Worm (Caenorhabditis elegans) whole organism, young adult: ENCODE measurements around the gene ZK809.5.

Experiments used
- B0019.2 ChIP-seq: fragments of 200-800 bp; sonication (Bioruptor generic); conservative IDR thresholded peaks from 2 replicates; pipeline ENCODE4 v1.3.6; 2022; ENCODE audit warnings: missing genetic modification reagents, missing genetic modification characterization, missing compliant biosample characterization
- B0035.1 ChIP-seq: sonication (generic microtip); optimal IDR thresholded peaks from 2 replicates; lab custom pipeline; 2016; ENCODE audit warnings: missing genetic modification characterization, mild to moderate bottlenecking, missing compliant biosample characterization, missing genotype, missing genetic modification reagents
- B0336.3 ChIP-seq: fragments of 200-800 bp; sonication (Bioruptor generic); IDR thresholded peaks from 2 replicates; pipeline ENCODE4 v1.3.6; 2022; ENCODE audit warnings: missing genetic modification characterization, missing compliant biosample characterization
- F33H1.4 ChIP-seq: fragments of 200-800 bp; sonication (Bioruptor generic); IDR thresholded peaks from 2 replicates; pipeline ENCODE4 v1.3.6; 2022; ENCODE audit warnings: missing genetic modification reagents, missing genetic modification characterization, missing compliant biosample characterization
- F39B2.1 ChIP-seq: fragments of 200-800 bp; sonication (Bioruptor generic); IDR thresholded peaks from 2 replicates; pipeline ENCODE4 v1.3.6; 2022; ENCODE audit warnings: missing genetic modification reagents, missing genetic modification characterization, missing compliant biosample characterization
- F55B11.4 ChIP-seq: sonication (generic microtip); optimal IDR thresholded peaks from 2 replicates; lab custom pipeline; 2016; ENCODE audit warnings: missing compliant biosample characterization, missing genetic modification characterization, borderline replicate concordance; ENCODE audit not compliant: insufficient read depth
- K12H6.12 ChIP-seq: fragments of 200-800 bp; sonication (Bioruptor generic); optimal IDR thresholded peaks from 2 replicates; lab custom pipeline; 2018; ENCODE audit warnings: mild to moderate bottlenecking, missing genetic modification characterization, missing compliant biosample characterization
- T07F8.4 ChIP-seq: sonication (generic microtip); optimal IDR thresholded peaks from 2 replicates; lab custom pipeline; 2016; ENCODE audit warnings: mild to moderate bottlenecking, missing genetic modification characterization, moderate library complexity, missing compliant biosample characterization
- Y53F4B.3 ChIP-seq: fragments of 200-800 bp; sonication (Bioruptor generic); IDR thresholded peaks from 2 replicates; pipeline ENCODE4 v1.3.6; 2022; ENCODE audit warnings: missing genetic modification reagents, missing genetic modification characterization, missing compliant biosample characterization
- Y79H2A.3 ChIP-seq: fragments of 200-800 bp; sonication (Bioruptor generic); conservative IDR thresholded peaks from 2 replicates; pipeline ENCODE4 v1.3.6; 2022; ENCODE audit warnings: missing genetic modification reagents, missing genetic modification characterization, missing compliant biosample characterization
- Y95B8A.8 ChIP-seq: fragments of 200-800 bp; sonication (Bioruptor generic); IDR thresholded peaks from 2 replicates; pipeline ENCODE4 v1.3.6; 2022; ENCODE audit warnings: missing genetic modification reagents, missing genetic modification characterization, missing compliant biosample characterization
- ZK185.1 ChIP-seq: sonication (generic microtip); optimal IDR thresholded peaks from 2 replicates; lab custom pipeline; 2016; ENCODE audit warnings: mild to moderate bottlenecking, missing genetic modification characterization, missing compliant biosample characterization; ENCODE audit not compliant: poor library complexity, severe bottlenecking
- aptf-3 ChIP-seq: fragments of 200-800 bp; sonication (Bioruptor generic); IDR thresholded peaks from 2 replicates; pipeline ENCODE4 v1.3.6; 2022; ENCODE audit warnings: missing genetic modification characterization, missing compliant biosample characterization
- atf-7 ChIP-seq: sonication (generic microtip); optimal IDR thresholded peaks from 2 replicates; lab custom pipeline; 2017; ENCODE audit warnings: mild to moderate bottlenecking, missing genetic modification characterization, missing compliant biosample characterization
- athp-1 ChIP-seq: sonication (generic microtip); optimal IDR thresholded peaks from 2 replicates; lab custom pipeline; 2017; ENCODE audit warnings: mild to moderate bottlenecking, missing genetic modification characterization, missing compliant biosample characterization
- bed-2 ChIP-seq: fragments of 200-800 bp; sonication (Bioruptor generic); IDR thresholded peaks from 2 replicates; pipeline ENCODE4 v1.3.6; 2022; ENCODE audit warnings: missing genetic modification reagents, missing genetic modification characterization, missing compliant biosample characterization
- ccch-3 ChIP-seq: fragments of 200-800 bp; sonication (Bioruptor generic); optimal IDR thresholded peaks from 2 replicates; lab custom pipeline; 2018; ENCODE audit warnings: mild to moderate bottlenecking, missing genetic modification characterization, missing compliant biosample characterization
- cebp-2 ChIP-seq: fragments of 200-800 bp; sonication (Bioruptor generic); IDR thresholded peaks from 2 replicates; pipeline ENCODE4 v1.3.6; 2022; ENCODE audit warnings: missing genetic modification characterization, missing compliant biosample characterization
- ceh-91 ChIP-seq: fragments of 200-800 bp; sonication (Bioruptor generic); IDR thresholded peaks from 2 replicates; pipeline ENCODE4 v1.3.6; 2022; ENCODE audit warnings: missing genetic modification reagents, missing genetic modification characterization, missing compliant biosample characterization
- fkh-3 ChIP-seq: sonication (generic microtip); optimal IDR thresholded peaks from 2 replicates; lab custom pipeline; 2016; ENCODE audit warnings: mild to moderate bottlenecking, missing genetic modification characterization, missing compliant biosample characterization
- gei-17 ChIP-seq: fragments of 200-800 bp; sonication (Bioruptor generic); optimal IDR thresholded peaks from 2 replicates; lab custom pipeline; 2018; ENCODE audit warnings: mild to moderate bottlenecking, missing genetic modification characterization, missing compliant biosample characterization
- hlh-12 ChIP-seq: sonication (generic microtip); optimal IDR thresholded peaks from 2 replicates; lab custom pipeline; 2016; ENCODE audit warnings: missing genetic modification characterization, missing compliant biosample characterization
- hmg-20 ChIP-seq: fragments of 200-800 bp; sonication (Bioruptor generic); IDR thresholded peaks from 2 replicates; pipeline ENCODE4 v1.3.6; 2022; ENCODE audit warnings: missing genetic modification reagents, missing genetic modification characterization, missing compliant biosample characterization
- lin-40 ChIP-seq: sonication (generic microtip); optimal IDR thresholded peaks from 2 replicates; lab custom pipeline; 2016; ENCODE audit warnings: missing genetic modification characterization, mild to moderate bottlenecking, missing compliant biosample characterization, missing genotype, missing genetic modification reagents
- mcd-1 ChIP-seq: fragments of 200-800 bp; sonication (Bioruptor generic); IDR thresholded peaks from 2 replicates; pipeline ENCODE4 v1.3.6; 2022; ENCODE audit warnings: missing genetic modification reagents, missing genetic modification characterization, missing compliant biosample characterization
- nfya-2 ChIP-seq: fragments of 200-800 bp; sonication (Bioruptor generic); IDR thresholded peaks from 2 replicates; pipeline ENCODE4 v1.3.6; 2022; ENCODE audit warnings: missing genetic modification reagents, missing genetic modification characterization, missing compliant biosample characterization
- nfyb-1 ChIP-seq: fragments of 200-800 bp; sonication (Bioruptor generic); IDR thresholded peaks from 2 replicates; pipeline ENCODE4 v1.3.6; 2022; ENCODE audit warnings: missing genetic modification reagents, missing genetic modification characterization, missing compliant biosample characterization
- nhr-120 ChIP-seq: fragments of 200-800 bp; sonication (Bioruptor generic); IDR thresholded peaks from 2 replicates; pipeline ENCODE4 v1.3.6; 2022; ENCODE audit warnings: missing genetic modification characterization, missing compliant biosample characterization
- nhr-179 ChIP-seq: sonication (generic microtip); optimal IDR thresholded peaks from 2 replicates; lab custom pipeline; 2016; ENCODE audit warnings: mild to moderate bottlenecking, missing genetic modification characterization, missing compliant biosample characterization
- nhr-27 ChIP-seq: fragments of 200-800 bp; sonication (Bioruptor generic); optimal IDR thresholded peaks from 2 replicates; lab custom pipeline; 2018; ENCODE audit warnings: mild to moderate bottlenecking, missing genetic modification characterization, moderate library complexity, missing compliant biosample characterization
- nhr-80 ChIP-seq: sonication (generic microtip); optimal IDR thresholded peaks from 2 replicates; lab custom pipeline; 2016; ENCODE audit warnings: missing genetic modification characterization, missing compliant biosample characterization
- pha-4 ChIP-seq: fragments of 150-350 bp; sonication (generic microtip); optimal IDR thresholded peaks from 2 replicates; lab custom pipeline; 2014; ENCODE audit warnings: missing biosample characterization, missing genetic modification reagents, missing genetic modification characterization
- rcor-1 ChIP-seq: fragments of 200-800 bp; sonication (Bioruptor generic); IDR thresholded peaks from 2 replicates; pipeline ENCODE4 v1.3.6; 2022; ENCODE audit warnings: missing genetic modification reagents, missing genetic modification characterization, missing compliant biosample characterization
- rec-8 ChIP-seq, 2 experiments: sonication (generic microtip); optimal IDR thresholded peaks; 2 replicates each; lab custom pipeline; 2016; ENCODE audit warnings: mild to moderate bottlenecking in 2 of 2, missing genetic modification characterization in 2 of 2, missing genetic modification reagents in 2 of 2, missing genotype in 2 of 2, missing biosample characterization in 1 of 2, missing compliant biosample characterization in 1 of 2, moderate library complexity in 1 of 2
- rpc-1 ChIP-seq, 2 experiments: fragments of 150-350 bp in 1 of 2; sonication (generic microtip) in 1 of 2; optimal IDR thresholded peaks; 2 replicates each; lab custom pipeline; 2014 to 2018; ENCODE audit warnings: missing biosample characterization in 1 of 2, missing genetic modification characterization in 1 of 2, missing genetic modification reagents in 1 of 2, missing genotype in 1 of 2
- snpc-1.1 ChIP-seq: sonication (generic microtip); optimal IDR thresholded peaks from 2 replicates; lab custom pipeline; 2017; ENCODE audit warnings: missing genetic modification characterization, mild to moderate bottlenecking, missing compliant biosample characterization, antibody characterized with exemption, moderate library complexity, missing genotype, missing genetic modification reagents; ENCODE audit not compliant: insufficient read depth
- snpc-1.3 ChIP-seq: sonication (generic microtip); optimal IDR thresholded peaks from 2 replicates; lab custom pipeline; 2017; ENCODE audit warnings: missing genetic modification characterization, mild to moderate bottlenecking, missing compliant biosample characterization, antibody characterized with exemption, moderate library complexity, missing genotype, missing genetic modification reagents; ENCODE audit not compliant: insufficient read depth
- snpc-4 ChIP-seq, 5 experiments: fragments of 150-350 bp in 1 of 5; sonication (generic microtip) in 4 of 5; optimal IDR thresholded peaks; 2 replicates each; lab custom pipeline; 2014 to 2018; ENCODE audit warnings: missing genetic modification characterization in 5 of 5, missing biosample characterization in 3 of 5, antibody characterized with exemption in 2 of 5, mild to moderate bottlenecking in 2 of 5, missing compliant biosample characterization in 2 of 5, missing genotype in 2 of 5, moderate library complexity in 2 of 5, missing genetic modification reagents in 1 of 5
- somi-1 ChIP-seq: fragments of 200-800 bp; sonication (Bioruptor generic); optimal IDR thresholded peaks from 2 replicates; lab custom pipeline; 2018; ENCODE audit warnings: mild to moderate bottlenecking, missing genetic modification characterization, missing compliant biosample characterization
- tlf-1 ChIP-seq: fragments of 200-800 bp; sonication (Bioruptor generic); optimal IDR thresholded peaks from 2 replicates; lab custom pipeline; 2018; ENCODE audit warnings: mild to moderate bottlenecking, missing genetic modification characterization, missing compliant biosample characterization
- unc-130 ChIP-seq: sonication (generic microtip); optimal IDR thresholded peaks from 2 replicates; lab custom pipeline; 2016; ENCODE audit warnings: missing genetic modification reagents, missing genetic modification characterization, missing compliant biosample characterization
- zfh-2 ChIP-seq: fragments of 200-800 bp; sonication (Bioruptor generic); conservative IDR thresholded peaks from 2 replicates; pipeline ENCODE4 v1.3.6; 2022; ENCODE audit warnings: missing genetic modification reagents, missing genetic modification characterization, missing compliant biosample characterization
- ztf-6 ChIP-seq: fragments of 200-800 bp; sonication (Bioruptor generic); IDR thresholded peaks from 2 replicates; pipeline ENCODE4 v1.3.6; 2022; ENCODE audit warnings: missing genetic modification reagents, missing genetic modification characterization, missing compliant biosample characterization

The ZK809.5 gene

ce11 chrIV:11700100-11700499 lies 43.6 kb downstream of the ZK809.5 start:
- no peak for TF ChIP-seq Y95B8A.8 (GFP tag; lab: Robert Waterston, UW)
- TF ChIP-seq Y53F4B.3 (GFP tag; lab: Robert Waterston, UW) = no peak
- TF ChIP-seq hlh-12 (tag; lab: Kevin White, UChicago) = no peak
- no peak for TF ChIP-seq rec-8 (tag; optimal IDR thresholded peaks at IDR 0.05; lab: Kevin White, UChicago)
- TF ChIP-seq Y79H2A.3 = no peak
- no peak for TF ChIP-seq ccch-3
- no peak for TF ChIP-seq bed-2 (GFP tag; lab: Robert Waterston, UW)
- TF ChIP-seq atf-7 = no peak
- no peak for TF ChIP-seq pha-4 (tag; lab: Kevin White, UChicago)
- TF ChIP-seq snpc-1.1 = no peak
- TF ChIP-seq nfya-2 (GFP tag; lab: Robert Waterston, UW) = no peak

ce11 chrIV:11700752-11701151 lies 44.2 kb downstream of the ZK809.5 start, which contains the start of gene dpy-20:
dpy-20 (minus strand) TSS chrIV:11700852.
- no peak for TF ChIP-seq rcor-1 (GFP tag; lab: Robert Waterston, UW)
- no peak for TF ChIP-seq Y79H2A.3
- TF ChIP-seq nhr-80 (tag; lab: Kevin White, UChicago) = no peak

- no peak for TF ChIP-seq ZK185.1 (tag; lab: Kevin White, UChicago)
- no peak for TF ChIP-seq gei-17 (GFP tag; lab: Kevin White, UChicago)
- no peak for TF ChIP-seq nhr-80 (tag; lab: Kevin White, UChicago)
- TF ChIP-seq athp-1 = no peak
- TF ChIP-seq B0035.1 = no peak
- no peak for TF ChIP-seq lin-40 (tag; lab: Kevin White, UChicago)
- no peak for TF ChIP-seq ceh-91 (GFP tag; lab: Robert Waterston, UW)
- TF ChIP-seq F33H1.4 (GFP tag; lab: Robert Waterston, UW) = no peak
- no peak for TF ChIP-seq somi-1 (GFP tag; lab: Kevin White, UChicago)
- no peak for TF ChIP-seq bed-2 (GFP tag; lab: Robert Waterston, UW)
- no peak for TF ChIP-seq K12H6.12 (tag; lab: Kevin White, UChicago)
- TF ChIP-seq nhr-179 (tag; lab: Kevin White, UChicago) = no peak
- TF ChIP-seq nhr-120 (GFP tag; lab: Robert Waterston, UW) = no peak
- TF ChIP-seq F55B11.4 (tag; lab: Kevin White, UChicago) = no peak
- no peak for TF ChIP-seq unc-130
- no peak for TF ChIP-seq nhr-27 (tag; lab: Kevin White, UChicago)
- no peak for TF ChIP-seq mcd-1 (GFP tag; lab: Robert Waterston, UW)
- no peak for TF ChIP-seq ztf-6 (GFP tag; lab: Robert Waterston, UW)
- TF ChIP-seq tlf-1 = no peak
- TF ChIP-seq, all 124 proteins: peak for 0
Observed at ce11 chrIV:11701878-11702277, 45.3 kb downstream of the ZK809.5 start.

ce11 chrIV:11703685-11704296 lies 47.3 kb downstream of the ZK809.5 start, which contains the start of the genes T22B3.3 and alg-3:
T22B3.3 (minus strand) TSS chrIV:11703785.
alg-3 (plus strand) TSS chrIV:11704246.
- TF ChIP-seq F33H1.4 (GFP tag; lab: Robert Waterston, UW) (no peak), cebp-2 (GFP tag; lab: Robert Waterston, UW) (no peak), B0336.3 (GFP tag; lab: Robert Waterston, UW) (no peak), Y53F4B.3 (GFP tag; lab: Robert Waterston, UW) (no peak), zfh-2 (GFP tag; lab: Robert Waterston, UW) (no peak), hmg-20 (no peak), rpc-1 (optimal IDR thresholded peaks at IDR 0.05; lab: Kevin White, UChicago) (no peak), rpc-1 (tag; optimal IDR thresholded peaks at IDR 0.05; lab: Kevin White, UChicago) (no peak), aptf-3 (GFP tag; lab: Robert Waterston, UW) (no peak), unc-130 (no peak), nfyb-1 (GFP tag; lab: Robert Waterston, UW) (no peak), T07F8.4 (tag; lab: Kevin White, UChicago) (no peak), fkh-3 (tag; lab: Kevin White, UChicago) (no peak), snpc-4 (GFP tag; optimal IDR thresholded peaks at IDR 0.05; lab: Kevin White, UChicago) (no peak), snpc-4 (tag; optimal IDR thresholded peaks at IDR 0.05; lab: Kevin White, UChicago) (no peak), snpc-1.3 (tag; lab: Kevin White, UChicago) (no peak), B0019.2 (GFP tag; lab: Robert Waterston, UW) (no peak), F39B2.1 (GFP tag; lab: Robert Waterston, UW) (no peak)
